Fruit fly (Drosophila melanogaster): ENCODE measurements around the gene brv1.

- TF ChIP-seq CTCF (optimal IDR thresholded peaks at IDR 0.05): no peak
- no peak for TF ChIP-seq CG8478 (optimal IDR thresholded peaks at IDR 0.05)
Measured at dm6 chr3L:19464659-19465058, 21.6 kb downstream of the brv1 start, which contains the start of gene CG14095.

Measured in S2 (cell line).